Fruit fly (Drosophila melanogaster): Measurements from ENCODE around the gene ValRS-m.
A peak's percentile ranks its signal among the peaks of the same experiment; 100 is the strongest.

Gene ValRS-m

dm6 chr3L:8912332-8912731 is 52.2 kb downstream of the ValRS-m start, which contains the start of the genes Tsp66E and mfr:
Gene Tsp66E (plus strand): TSS chr3L:8912499.
Gene mfr (minus strand): TSS chr3L:8912671.
- TF ChIP-seq MTF-1 (GFP tag; optimal IDR thresholded peaks at IDR 0.05; ENCODE audit: borderline replicate concordance) (no peak), unc-4 (GFP tag; IDR thresholded peaks at IDR 0.05; ENCODE audit: partially characterized antibody) (peak; percentile 34), CG17802 (tag; optimal IDR thresholded peaks at IDR 0.05) (no peak), CG15479 (GFP tag; optimal IDR thresholded peaks at IDR 0.05) (no peak), CG8290 (GFP tag; optimal IDR thresholded peaks at IDR 0.05) (no peak), CG8290 (tag; optimal IDR thresholded peaks at IDR 0.05) (no peak), CG42726 (GFP tag; IDR thresholded peaks at IDR 0.05; ENCODE audit: partially characterized antibody) (0 out of 2 replicates have a peak, but pooled peaks have one; percentile 16), CG12744 (GFP tag; optimal IDR thresholded peaks at IDR 0.05) (no peak), Sox102F (GFP tag; optimal IDR thresholded peaks at IDR 0.05) (no peak), repo (GFP tag; optimal IDR thresholded peaks at IDR 0.05) (no peak), CG10209 (GFP tag; optimal IDR thresholded peaks at IDR 0.05) (no peak), croc (GFP tag; conservative IDR thresholded peaks at IDR 0.05) (no peak), Sry-δ (GFP tag; optimal IDR thresholded peaks at IDR 0.05) (no peak), CG14441 (GFP tag; IDR thresholded peaks at IDR 0.05) (no peak), lmd (GFP tag; IDR thresholded peaks at IDR 0.05) (no peak), CG3281 (GFP tag; optimal IDR thresholded peaks at IDR 0.05) (no peak), otp (GFP tag; IDR thresholded peaks at IDR 0.05) (no peak), Tbp (GFP tag; optimal IDR thresholded peaks at IDR 0.05) (no peak), bigmax (GFP tag; optimal IDR thresholded peaks at IDR 0.05) (no peak), CG31365 (tag; optimal IDR thresholded peaks at IDR 0.05) (no peak), Bdp1 (GFP tag; optimal IDR thresholded peaks at IDR 0.05) (no peak), Usf (GFP tag; optimal IDR thresholded peaks at IDR 0.05) (no peak), CG13624 (GFP tag; optimal IDR thresholded peaks at IDR 0.05) (no peak), sob (GFP tag; IDR thresholded peaks at IDR 0.05) (0 out of 2 replicates have a peak, but pooled peaks have one; percentile 17), CG8388 (GFP tag; optimal IDR thresholded peaks at IDR 0.05) (no peak), ara (GFP tag; IDR thresholded peaks at IDR 0.05) (no peak), Dp (GFP tag; optimal IDR thresholded peaks at IDR 0.05) (peak; percentile 3), pum (GFP tag; optimal IDR thresholded peaks at IDR 0.05) (no peak), CG17912 (GFP tag; optimal IDR thresholded peaks at IDR 0.05) (no peak), vfl (GFP tag; optimal IDR thresholded peaks at IDR 0.05) (no peak), az2 (GFP tag; optimal IDR thresholded peaks at IDR 0.05) (no peak), CG18764 (GFP tag; optimal IDR thresholded peaks at IDR 0.05) (no peak), Nf-YB (GFP tag; optimal IDR thresholded peaks at IDR 0.05) (peak; percentile 53), CG10147 (GFP tag; optimal IDR thresholded peaks at IDR 0.05) (no peak), run (tag; optimal IDR thresholded peaks at IDR 0.05) (no peak), Adf1 (GFP tag; IDR thresholded peaks at IDR 0.05) (peak; percentile 50; the same call in 1 of the 2 replicates), Eip74EF (GFP tag; optimal IDR thresholded peaks at IDR 0.05) (no peak), tup (GFP tag; optimal IDR thresholded peaks at IDR 0.05) (no peak), gsb-n (tag; optimal IDR thresholded peaks at IDR 0.05) (no peak), CG17829 (tag; optimal IDR thresholded peaks at IDR 0.05) (no peak), Gug (GFP tag; IDR thresholded peaks at IDR 0.05) (0 out of 4 replicates have a peak, but pooled peaks have one; percentile 1), Max (GFP tag; optimal IDR thresholded peaks at IDR 0.05) (no peak), CG4328 (GFP tag; optimal IDR thresholded peaks at IDR 0.05) (no peak), ssp (GFP tag; IDR thresholded peaks at IDR 0.05) (no peak), tgo (GFP tag; IDR thresholded peaks at IDR 0.05) (no peak), Bgb (GFP tag; IDR thresholded peaks at IDR 0.05; ENCODE audit: partially characterized antibody) (peak; percentile 63), CG7271 (tag; optimal IDR thresholded peaks at IDR 0.05) (no peak), CG15514 (GFP tag; optimal IDR thresholded peaks at IDR 0.05) (no peak), Atf-2 (GFP tag; optimal IDR thresholded peaks at IDR 0.05) (no peak), cas (GFP tag; IDR thresholded peaks at IDR 0.05) (peak; percentile 9; the same call in 1 of the 2 replicates), CG3065 (GFP tag; optimal IDR thresholded peaks at IDR 0.05) (no peak)

Measured in whole organism, embryonic.